Worm (Caenorhabditis elegans): ENCODE results near the gene ttr-9.

Gene ttr-9

ce11 chrIV:9511221-9511638 lies 5.1 kb upstream of the ttr-9 start (continued):
- TF ChIP-seq snpc-4 (GFP tag; optimal IDR thresholded peaks at IDR 0.05) (peak; percentile 96), snpc-4 (tag; optimal IDR thresholded peaks at IDR 0.05) (peak; percentile 97 to 99 (median 98)), cebp-2 (GFP tag; IDR thresholded peaks at IDR 0.05) (peak; percentile 12; the same call in 1 of the 2 replicates), tbx-9 (tag; optimal IDR thresholded peaks at IDR 0.05; ENCODE audit: borderline replicate concordance) (no peak), unc-62 (GFP tag; optimal IDR thresholded peaks at IDR 0.05) (no peak), sdz-38 (tag; optimal IDR thresholded peaks at IDR 0.05) (no peak), ztf-28 (GFP tag; IDR thresholded peaks at IDR 0.05) (no peak), repo-1 (tag; optimal IDR thresholded peaks at IDR 0.05) (peak; percentile 76), hlh-26 (GFP tag; conservative IDR thresholded peaks at IDR 0.05) (no peak), let-607 (tag; optimal IDR thresholded peaks at IDR 0.05) (peak in 1 of 2 experiments; percentile 21), madf-10 (tag; optimal IDR thresholded peaks at IDR 0.05) (peak; percentile 42), egrh-3 (GFP tag; IDR thresholded peaks at IDR 0.05) (no peak), nhr-179 (tag; optimal IDR thresholded peaks at IDR 0.05) (no peak), him-1 (tag; optimal IDR thresholded peaks at IDR 0.05) (peak; percentile 51), nfya-1 (tag; optimal IDR thresholded peaks at IDR 0.05; ENCODE audit: borderline replicate concordance, insufficient read depth) (no peak), bed-2 (GFP tag; IDR thresholded peaks at IDR 0.05) (no peak), Y53G8AR.9 (GFP tag; conservative IDR thresholded peaks at IDR 0.05) (no peak), efl-1 (GFP tag; optimal IDR thresholded peaks at IDR 0.05) (no peak), ceh-91 (GFP tag; IDR thresholded peaks at IDR 0.05) (no peak), madf-8 (GFP tag; conservative IDR thresholded peaks at IDR 0.05) (no peak), egl-44 (GFP tag; IDR thresholded peaks at IDR 0.05) (no peak), lin-35 (GFP tag; optimal IDR thresholded peaks at IDR 0.05) (peak in 1 of 3 experiments; percentile 61), F57A8.1 (GFP tag; optimal IDR thresholded peaks at IDR 0.05) (no peak), lin-26 (GFP tag; IDR thresholded peaks at IDR 0.05) (no peak; the same call in 1 of the 2 replicates), aptf-3 (GFP tag; IDR thresholded peaks at IDR 0.05) (no peak), C17E4.6 (GFP tag; IDR thresholded peaks at IDR 0.05) (0 out of 2 replicates have a peak, but pooled peaks have one; percentile 47), Y56A3A.18 (GFP tag; IDR thresholded peaks at IDR 0.05) (peak; percentile 74; the same call in 1 of the 2 replicates), dpff-1 (tag; optimal IDR thresholded peaks at IDR 0.05) (no peak), chd-7 (tag; optimal IDR thresholded peaks at IDR 0.05) (peak; percentile 57), ceh-40 (GFP tag; IDR thresholded peaks at IDR 0.05) (no peak), B0019.2 (GFP tag; conservative IDR thresholded peaks at IDR 0.05) (no peak), mxl-1 (tag; optimal IDR thresholded peaks at IDR 0.05) (no peak), Y95B8A.8 (GFP tag; IDR thresholded peaks at IDR 0.05) (0 out of 2 replicates have a peak, but pooled peaks have one; percentile 45), die-1 (tag; optimal IDR thresholded peaks at IDR 0.05) (peak; percentile 30), snpc-3.4 (tag; optimal IDR thresholded peaks at IDR 0.05) (peak; percentile 11), ztf-25 (GFP tag; IDR thresholded peaks at IDR 0.05) (no peak), rcor-1 (GFP tag; IDR thresholded peaks at IDR 0.05) (peak; percentile 55; the same call in 1 of the 2 replicates), B0261.1 (tag; optimal IDR thresholded peaks at IDR 0.05) (peak; percentile 17), ztf-18 (tag; optimal IDR thresholded peaks at IDR 0.05) (peak; percentile 2), T07F8.4 (tag; optimal IDR thresholded peaks at IDR 0.05) (no peak), snpc-1.1 (tag; optimal IDR thresholded peaks at IDR 0.05; ENCODE audit: insufficient read depth) (peak; percentile 89), tbp1 (GFP tag; optimal IDR thresholded peaks at IDR 0.05) (peak; percentile 73), F52B5.7 (tag; optimal IDR thresholded peaks at IDR 0.05) (peak; percentile 24), K12H6.12 (tag; optimal IDR thresholded peaks at IDR 0.05) (peak; percentile 43), cebp-1 (GFP tag; IDR thresholded peaks at IDR 0.05) (no peak), cebp-1 (tag; optimal IDR thresholded peaks at IDR 0.05) (peak; percentile 62), C06A6.2 (GFP tag; conservative IDR thresholded peaks at IDR 0.05) (no peak; the same call in 1 of the 2 replicates), nhr-90 (tag; optimal IDR thresholded peaks at IDR 0.05) (peak; percentile 32)

Measured in whole organism, young adult.